Worm (Caenorhabditis elegans): ENCODE data around the gene arx-4.
A peak's percentile ranks its signal among the peaks of the same experiment; 100 is the strongest.

arx-4 gene

ce11 chrIII:835713-836278 is 26.3 kb upstream of the arx-4 start (continued):
- peak; percentile 32 for TF ChIP-seq mbf-1 (tag; optimal IDR thresholded peaks at IDR 0.05)

DNA sequence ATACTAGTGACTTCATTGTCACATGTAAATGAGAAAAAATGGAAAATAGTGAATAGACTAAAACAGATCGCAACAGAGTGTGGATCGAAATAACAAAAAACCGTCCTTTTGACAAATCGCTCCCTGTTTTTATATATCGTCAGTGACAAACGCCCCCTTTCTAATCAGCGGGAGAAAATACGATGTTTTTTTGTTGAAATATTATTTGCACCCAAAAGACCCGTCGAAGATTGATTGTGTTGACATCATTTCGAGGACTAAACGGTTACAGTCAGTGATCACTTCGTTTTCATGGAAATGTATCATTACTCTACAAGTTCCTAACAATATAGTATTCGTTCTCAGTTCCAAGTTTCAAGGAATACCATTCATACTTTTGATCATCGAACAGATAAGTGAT is 22.6 kb upstream of the arx-4 start, which contains the start of gene dos-3:
Gene dos-3 (minus strand): TSS at position 101 of the 400 bp plus-strand sequence.
- TF ChIP-seq sma-9 (GFP tag; optimal IDR thresholded peaks at IDR 0.05) (no peak), sma-9 (tag; optimal IDR thresholded peaks at IDR 0.05) (no peak), blmp-1 (tag; optimal IDR thresholded peaks at IDR 0.05; ENCODE audit: insufficient read depth) (no peak), egl-27 (tag; optimal IDR thresholded peaks at IDR 0.05) (no peak), C34F6.9 (tag; optimal IDR thresholded peaks at IDR 0.05) (no peak), unc-39 (tag; optimal IDR thresholded peaks at IDR 0.05) (no peak), aly-2 (tag; optimal IDR thresholded peaks at IDR 0.05) (no peak), nhr-12 (tag; optimal IDR thresholded peaks at IDR 0.05) (no peak), nhr-25 (tag; optimal IDR thresholded peaks at IDR 0.05) (no peak), gmeb-1 (tag; optimal IDR thresholded peaks at IDR 0.05) (no peak), peb-1 (tag; optimal IDR thresholded peaks at IDR 0.05) (no peak), ama-1 (optimal IDR thresholded peaks at IDR 0.05) (no peak), mdl-1 (tag; optimal IDR thresholded peaks at IDR 0.05) (no peak), ZK546.5 (tag; optimal IDR thresholded peaks at IDR 0.05) (no peak), nhr-23 (tag; optimal IDR thresholded peaks at IDR 0.05) (no peak), nhr-11 (tag; optimal IDR thresholded peaks at IDR 0.05) (no peak), ztf-11 (tag; optimal IDR thresholded peaks at IDR 0.05) (no peak), sma-3 (GFP tag; optimal IDR thresholded peaks at IDR 0.05) (no peak), F13H6.1 (tag; optimal IDR thresholded peaks at IDR 0.05) (no peak)

ce11 chrIII:841177-841576 is 20.9 kb upstream of the arx-4 start, which contains the start of gene K02F3.9:
K02F3.9 (minus strand) TSS chrIII:841366.
- TF ChIP-seq nhr-23 (tag; optimal IDR thresholded peaks at IDR 0.05) (no peak), elt-1 (tag; optimal IDR thresholded peaks at IDR 0.05) (no peak), R02D3.7 (tag; optimal IDR thresholded peaks at IDR 0.05) (no peak), crh-2 (tag; optimal IDR thresholded peaks at IDR 0.05) (no peak), unc-39 (tag; optimal IDR thresholded peaks at IDR 0.05) (no peak), nhr-77 (tag; optimal IDR thresholded peaks at IDR 0.05) (no peak), lin-39 (tag; optimal IDR thresholded peaks at IDR 0.05) (no peak), egl-27 (tag; optimal IDR thresholded peaks at IDR 0.05) (no peak), sem-4 (tag; optimal IDR thresholded peaks at IDR 0.05) (no peak), nhr-10 (tag; optimal IDR thresholded peaks at IDR 0.05) (no peak)

ce11 chrIII:842630-843029 is 19.5 kb upstream of the arx-4 start, which contains the start of gene far-8:
far-8 (plus strand) TSS chrIII:842930.
- TF ChIP-seq unc-55 (GFP tag; optimal IDR thresholded peaks at IDR 0.05) (no peak), nhr-11 (tag; optimal IDR thresholded peaks at IDR 0.05) (no peak), ztf-11 (tag; optimal IDR thresholded peaks at IDR 0.05) (no peak), nhr-21 (tag; optimal IDR thresholded peaks at IDR 0.05) (no peak), nhr-12 (tag; optimal IDR thresholded peaks at IDR 0.05) (no peak), ama-1 (optimal IDR thresholded peaks at IDR 0.05) (no peak), peb-1 (tag; optimal IDR thresholded peaks at IDR 0.05) (no peak), unc-39 (tag; optimal IDR thresholded peaks at IDR 0.05) (no peak), R02D3.7 (tag; optimal IDR thresholded peaks at IDR 0.05) (no peak), ceh-82 (tag; optimal IDR thresholded peaks at IDR 0.05) (no peak), mdl-1 (tag; optimal IDR thresholded peaks at IDR 0.05) (no peak), Y55F3AM.14 (GFP tag; optimal IDR thresholded peaks at IDR 0.05) (no peak), sma-9 (GFP tag; optimal IDR thresholded peaks at IDR 0.05) (no peak), sma-9 (tag; optimal IDR thresholded peaks at IDR 0.05) (no peak), mab-5 (tag; optimal IDR thresholded peaks at IDR 0.05) (no peak), nhr-23 (tag; optimal IDR thresholded peaks at IDR 0.05) (no peak), skn-1 (tag; optimal IDR thresholded peaks at IDR 0.05) (no peak), alr-1 (tag; optimal IDR thresholded peaks at IDR 0.05) (no peak)

DNA sequence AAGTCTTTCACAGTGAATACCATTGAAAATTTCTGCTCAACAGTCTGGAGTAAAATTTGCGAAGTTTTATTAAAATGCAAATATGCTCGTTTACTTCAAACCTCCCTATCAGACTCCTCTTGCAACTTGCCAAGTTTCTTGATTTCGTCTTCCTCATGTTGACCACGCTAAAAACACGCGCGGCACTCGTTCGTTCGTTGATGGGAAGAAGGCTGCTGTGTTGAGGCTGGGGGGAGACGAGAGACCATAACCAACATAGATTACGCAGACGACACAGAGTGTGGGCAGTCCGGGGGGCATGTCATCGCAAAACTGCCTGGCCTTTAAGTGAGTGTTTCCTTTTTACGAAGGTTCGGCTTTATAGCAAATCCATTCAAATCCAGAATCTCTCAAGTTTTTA is 18.1 kb upstream of the arx-4 start:
- TF ChIP-seq unc-39 (tag; optimal IDR thresholded peaks at IDR 0.05) (no peak), nhr-21 (tag; optimal IDR thresholded peaks at IDR 0.05) (peak; percentile 71), ztf-1 (GFP tag; conservative IDR thresholded peaks at IDR 0.05) (no peak), ztf-11 (tag; optimal IDR thresholded peaks at IDR 0.05) (no peak), fos-1 (tag; optimal IDR thresholded peaks at IDR 0.05) (peak; percentile 68), sma-3 (GFP tag; optimal IDR thresholded peaks at IDR 0.05) (no peak), egl-27 (tag; optimal IDR thresholded peaks at IDR 0.05) (no peak), nhr-25 (tag; optimal IDR thresholded peaks at IDR 0.05) (peak; percentile 35), unc-62 (GFP tag; optimal IDR thresholded peaks at IDR 0.05) (no peak), lsy-2 (tag; optimal IDR thresholded peaks at IDR 0.05) (peak in 1 of 2 experiments; percentile 18), nhr-129 (tag; optimal IDR thresholded peaks at IDR 0.05) (peak; percentile 51), sma-9 (GFP tag; optimal IDR thresholded peaks at IDR 0.05) (peak; percentile 65), sma-9 (tag; optimal IDR thresholded peaks at IDR 0.05) (no peak), blmp-1 (tag; optimal IDR thresholded peaks at IDR 0.05; ENCODE audit: insufficient read depth) (no peak), nhr-23 (tag; optimal IDR thresholded peaks at IDR 0.05) (no peak), C34F6.9 (tag; optimal IDR thresholded peaks at IDR 0.05) (peak; percentile 19), ceh-82 (tag; optimal IDR thresholded peaks at IDR 0.05) (no peak), lin-11 (tag; optimal IDR thresholded peaks at IDR 0.05) (peak; percentile 3)
